Fruit fly (Drosophila melanogaster): ENCODE data around the gene CG1394.
A peak's percentile ranks its signal among the peaks of the same experiment; 100 is the strongest.

CG1394 gene

DNA sequence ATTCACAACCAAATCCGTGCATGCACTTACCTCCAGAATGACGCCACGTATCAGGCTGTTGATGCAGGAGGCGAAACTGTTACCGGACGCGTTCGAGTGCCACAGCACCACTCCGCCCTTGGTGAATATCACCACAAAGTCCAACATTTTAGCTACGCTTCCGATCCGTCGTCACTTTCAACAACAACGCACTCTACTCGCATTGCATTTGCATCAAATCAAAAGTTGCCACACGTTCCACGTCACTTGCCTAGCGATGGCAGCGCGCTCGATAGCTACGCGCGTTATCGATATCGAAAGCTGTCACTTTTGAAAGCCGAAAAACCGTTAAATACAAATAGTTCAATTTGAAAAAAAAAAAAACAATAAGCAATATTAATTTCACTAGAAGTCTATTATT is 41.6 kb downstream of the CG1394 start, which contains the start of gene SrpRalpha (continued):
- TF ChIP-seq Bgb (GFP tag; IDR thresholded peaks at IDR 0.05; ENCODE audit: partially characterized antibody) = peak; percentile 13; the same call in 1 of the 2 replicates
- peak; percentile 46 for TF ChIP-seq BEAF-32 (GFP tag; optimal IDR thresholded peaks at IDR 0.05)
- no peak for TF ChIP-seq croc (GFP tag; conservative IDR thresholded peaks at IDR 0.05)
- TF ChIP-seq gsb-n (tag; optimal IDR thresholded peaks at IDR 0.05) = no peak
- no peak for TF ChIP-seq GATAe (GFP tag; conservative IDR thresholded peaks at IDR 0.05)
- peak; percentile 61; the same call in 1 of the 2 replicates for TF ChIP-seq bbx (GFP tag; IDR thresholded peaks at IDR 0.05; ENCODE audit: partially characterized antibody)
- TF ChIP-seq CG12071 (GFP tag; optimal IDR thresholded peaks at IDR 0.05) = no peak
- no peak for TF ChIP-seq hb (GFP tag; IDR thresholded peaks at IDR 0.05; ENCODE audit: partially characterized antibody)
- peak; percentile 57; the same call in 2 of the 3 replicates for TF ChIP-seq HLH4C (GFP tag; IDR thresholded peaks at IDR 0.05; ENCODE audit: partially characterized antibody)
- no peak for TF ChIP-seq CG15514 (GFP tag; optimal IDR thresholded peaks at IDR 0.05)
- no peak for TF ChIP-seq nerfin-1 (tag; optimal IDR thresholded peaks at IDR 0.05)
- TF ChIP-seq CG18764 (GFP tag; optimal IDR thresholded peaks at IDR 0.05) = no peak
- TF ChIP-seq CHES-1-like (GFP tag; optimal IDR thresholded peaks at IDR 0.05) = no peak
- TF ChIP-seq CG17359 (tag; optimal IDR thresholded peaks at IDR 0.05) = peak; percentile 14
- peak; percentile 55 for TF ChIP-seq CG13287 (GFP tag; IDR thresholded peaks at IDR 0.05; ENCODE audit: partially characterized antibody)
- no peak for TF ChIP-seq PHDP (tag; optimal IDR thresholded peaks at IDR 0.05)
- TF ChIP-seq sens (GFP tag) = peak; percentile 60
- TF ChIP-seq CG14965 (GFP tag; optimal IDR thresholded peaks at IDR 0.05; ENCODE audit: borderline replicate concordance) = no peak

DNA sequence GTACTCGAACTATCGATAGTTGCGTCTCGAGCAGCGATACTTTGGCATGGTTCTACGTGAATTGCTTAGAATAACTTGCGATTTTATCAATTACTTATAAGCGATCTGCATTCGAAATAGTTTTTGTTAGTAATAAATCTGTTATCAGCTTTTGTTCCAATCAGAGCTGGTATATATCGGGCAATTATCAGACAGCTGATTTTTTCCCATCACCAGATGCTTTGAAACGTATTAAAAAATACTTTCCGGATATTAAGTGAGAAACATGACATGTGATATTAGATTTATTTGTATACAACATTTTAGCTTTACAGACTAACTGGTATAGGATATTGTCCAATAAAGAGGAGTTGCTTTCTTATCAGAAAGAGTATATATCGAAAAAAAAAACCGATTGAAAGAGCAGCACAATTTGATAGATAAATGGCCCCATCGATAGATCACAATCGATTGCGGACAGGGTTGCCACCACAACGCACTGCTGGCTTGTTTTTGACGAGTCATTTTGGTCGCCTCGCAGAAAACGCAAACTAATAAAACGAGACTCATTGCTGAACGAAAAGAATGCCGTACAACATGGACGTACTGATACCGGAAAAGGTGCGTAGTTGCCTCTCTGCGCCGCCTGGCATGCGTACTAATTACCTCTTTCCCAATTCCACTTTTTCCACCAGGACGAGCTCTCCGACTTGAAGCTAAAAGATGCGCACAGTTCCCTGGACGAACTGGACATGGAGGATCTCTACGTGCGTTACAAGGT is 45.5 kb downstream of the CG1394 start, which contains the start of gene Rpt3:
TSS of gene Rpt3 (plus strand) at position 353 of the 760 bp plus-strand sequence.
- TF ChIP-seq CG14860 (GFP tag; IDR thresholded peaks at IDR 0.05; ENCODE audit: partially characterized antibody) (peak; percentile 82; the same call in 2 of the 3 replicates), ato (GFP tag; IDR thresholded peaks at IDR 0.05; ENCODE audit: partially characterized antibody) (peak; percentile 43; the same call in 1 of the 2 replicates), C15 (GFP tag; IDR thresholded peaks at IDR 0.05) (no peak), jigr1 (GFP tag; IDR thresholded peaks at IDR 0.05) (no peak), cas (GFP tag; IDR thresholded peaks at IDR 0.05) (no peak), CG30403 (GFP tag; optimal IDR thresholded peaks at IDR 0.05) (peak; percentile 39), CG2129 (GFP tag; IDR thresholded peaks at IDR 0.05; ENCODE audit: partially characterized antibody) (0 out of 2 replicates have a peak, but pooled peaks have one; percentile 53), h (optimal IDR thresholded peaks at IDR 0.05) (no peak), CG16815 (GFP tag; optimal IDR thresholded peaks at IDR 0.05) (no peak), CG10565 (GFP tag; optimal IDR thresholded peaks at IDR 0.05) (no peak), al (GFP tag; IDR thresholded peaks at IDR 0.05) (no peak), bbx (GFP tag; IDR thresholded peaks at IDR 0.05; ENCODE audit: partially characterized antibody) (peak; percentile 61), CG18599 (GFP tag; optimal IDR thresholded peaks at IDR 0.05) (no peak), NK7.1 (GFP tag; optimal IDR thresholded peaks at IDR 0.05) (no peak), CrebB (tag; optimal IDR thresholded peaks at IDR 0.05) (no peak), CG15601 (tag; optimal IDR thresholded peaks at IDR 0.05) (no peak), stwl (tag; optimal IDR thresholded peaks at IDR 0.05) (peak; percentile 53), hbn (GFP tag; IDR thresholded peaks at IDR 0.05; ENCODE audit: partially characterized antibody) (peak; percentile 63), so (GFP tag; IDR thresholded peaks at IDR 0.05) (no peak), wor (GFP tag; IDR thresholded peaks at IDR 0.05) (no peak), nom (GFP tag; optimal IDR thresholded peaks at IDR 0.05) (no peak), psq (GFP tag; optimal IDR thresholded peaks at IDR 0.05) (no peak), MESR4 (GFP tag; optimal IDR thresholded peaks at IDR 0.05) (peak; percentile 78), CG17829 (tag; optimal IDR thresholded peaks at IDR 0.05) (no peak), Sry-δ (GFP tag; optimal IDR thresholded peaks at IDR 0.05) (peak; percentile 90), Dll (GFP tag; IDR thresholded peaks at IDR 0.05; ENCODE audit: partially characterized antibody) (peak; percentile 86), Sin3A (optimal IDR thresholded peaks at IDR 0.05) (peak; percentile 79), CG11560 (tag; IDR thresholded peaks at IDR 0.05) (peak; percentile 40; the same call in 1 of the 3 replicates), Gug (GFP tag; IDR thresholded peaks at IDR 0.05) (no peak), E2f2 (GFP tag; IDR thresholded peaks at IDR 0.05) (0 out of 2 replicates have a peak, but pooled peaks have one; percentile 6), CG13624 (GFP tag; optimal IDR thresholded peaks at IDR 0.05) (no peak)
